Fruit fly (Drosophila melanogaster): ENCODE results near the gene CG6059.

The CG6059 gene

dm6 chr3R:27153062-27153878 lies 28.8 kb upstream of the CG6059 start (continued):
- peak; percentile 27; the same call in 1 of the 3 replicates for TF ChIP-seq Aef1 (GFP tag; IDR thresholded peaks at IDR 0.05)
- TF ChIP-seq btn (GFP tag; optimal IDR thresholded peaks at IDR 0.05), result no peak
- TF ChIP-seq Doc3 (GFP tag; IDR thresholded peaks at IDR 0.05; ENCODE audit: partially characterized antibody), result no peak
- no peak for TF ChIP-seq CG7372 (GFP tag; IDR thresholded peaks at IDR 0.05)
- peak; percentile 1 for TF ChIP-seq Xbp1 (GFP tag; optimal IDR thresholded peaks at IDR 0.05)
- peak; percentile 39 for TF ChIP-seq odd (GFP tag; optimal IDR thresholded peaks at IDR 0.05)
- no peak for TF ChIP-seq H15 (GFP tag; IDR thresholded peaks at IDR 0.05)
- no peak for TF ChIP-seq CG5953 (GFP tag; IDR thresholded peaks at IDR 0.05)
- no peak for TF ChIP-seq Hey (tag; optimal IDR thresholded peaks at IDR 0.05)
- no peak for TF ChIP-seq sqz (GFP tag; optimal IDR thresholded peaks at IDR 0.05)
- peak; percentile 22 for TF ChIP-seq gcm2 (GFP tag; optimal IDR thresholded peaks at IDR 0.05)
- peak; percentile 65 for TF ChIP-seq CG18619 (GFP tag; optimal IDR thresholded peaks at IDR 0.05)
- no peak for TF ChIP-seq her (GFP tag; optimal IDR thresholded peaks at IDR 0.05)
- TF ChIP-seq sens (GFP tag), result peak; percentile 73
- TF ChIP-seq dm (GFP tag; optimal IDR thresholded peaks at IDR 0.05), result no peak
- no peak for TF ChIP-seq Optix (GFP tag; IDR thresholded peaks at IDR 0.05)
- TF ChIP-seq CG12744 (GFP tag; optimal IDR thresholded peaks at IDR 0.05), result no peak
- peak; percentile 26 for TF ChIP-seq bab2 (GFP tag; optimal IDR thresholded peaks at IDR 0.05)
- no peak for TF ChIP-seq gcm (GFP tag; optimal IDR thresholded peaks at IDR 0.05)
- TF ChIP-seq ken (GFP tag; IDR thresholded peaks at IDR 0.05), result no peak
- peak; percentile 69 for TF ChIP-seq lab (GFP tag; optimal IDR thresholded peaks at IDR 0.05)
- TF ChIP-seq Side (GFP tag; optimal IDR thresholded peaks at IDR 0.05), result no peak
- no peak for TF ChIP-seq gce (GFP tag; IDR thresholded peaks at IDR 0.05)
- no peak for TF ChIP-seq ssp (GFP tag; IDR thresholded peaks at IDR 0.05)
- no peak for TF ChIP-seq knrl (GFP tag; IDR thresholded peaks at IDR 0.05; ENCODE audit: partially characterized antibody)
- peak; percentile 19 to 22 for TF ChIP-seq dpn (GFP tag; optimal IDR thresholded peaks at IDR 0.05)
- TF ChIP-seq ftz-f1 (GFP tag; optimal IDR thresholded peaks at IDR 0.05), result no peak
- no peak for TF ChIP-seq zfh1 (GFP tag; IDR thresholded peaks at IDR 0.05)
- peak; percentile 16 for TF ChIP-seq Fer3 (tag; optimal IDR thresholded peaks at IDR 0.05)
- TF ChIP-seq tgo (GFP tag; IDR thresholded peaks at IDR 0.05), result peak; percentile 25; the same call in 1 of the 3 replicates
- TF ChIP-seq Sox102F (GFP tag; optimal IDR thresholded peaks at IDR 0.05), result peak; percentile 25
- no peak for TF ChIP-seq CG17912 (GFP tag; optimal IDR thresholded peaks at IDR 0.05)
- TF ChIP-seq CG11093 (GFP tag; IDR thresholded peaks at IDR 0.05), result no peak
- peak; percentile 38 for TF ChIP-seq Rfx (GFP tag; IDR thresholded peaks at IDR 0.05)
- peak; percentile 28 for TF ChIP-seq CG10267 (tag; optimal IDR thresholded peaks at IDR 0.05)
- TF ChIP-seq Antp (GFP tag; optimal IDR thresholded peaks at IDR 0.05), result no peak
- no peak for TF ChIP-seq mirr (GFP tag; optimal IDR thresholded peaks at IDR 0.05)
- TF ChIP-seq CG13624 (GFP tag; optimal IDR thresholded peaks at IDR 0.05), result peak; percentile 49
- TF ChIP-seq cas (GFP tag; IDR thresholded peaks at IDR 0.05), result no peak
- no peak for TF ChIP-seq CG11247 (GFP tag; IDR thresholded peaks at IDR 0.05)
- no peak for TF ChIP-seq CG43689 (GFP tag; IDR thresholded peaks at IDR 0.05)
- TF ChIP-seq CG8944 (GFP tag; optimal IDR thresholded peaks at IDR 0.05), result no peak
- no peak for TF ChIP-seq CG12219 (GFP tag; optimal IDR thresholded peaks at IDR 0.05)
- no peak for TF ChIP-seq CG30431 (GFP tag; optimal IDR thresholded peaks at IDR 0.05)
- peak; percentile 35 for TF ChIP-seq CG4820 (GFP tag; optimal IDR thresholded peaks at IDR 0.05)
- TF ChIP-seq Ravus (GFP tag; IDR thresholded peaks at IDR 0.05), result no peak
- no peak for TF ChIP-seq CG8281 (tag; optimal IDR thresholded peaks at IDR 0.05)
- peak; percentile 20 for TF ChIP-seq CG4424 (GFP tag; optimal IDR thresholded peaks at IDR 0.05)
- TF ChIP-seq insv (GFP tag; optimal IDR thresholded peaks at IDR 0.05), result no peak
- TF ChIP-seq CG34224 (GFP tag; IDR thresholded peaks at IDR 0.05; ENCODE audit: partially characterized antibody), result no peak
- TF ChIP-seq sens-2 (GFP tag; IDR thresholded peaks at IDR 0.05), result no peak
